2 fruit fly cellular contexts compared by ENCODE assay signal in the genomic region with DNA sequence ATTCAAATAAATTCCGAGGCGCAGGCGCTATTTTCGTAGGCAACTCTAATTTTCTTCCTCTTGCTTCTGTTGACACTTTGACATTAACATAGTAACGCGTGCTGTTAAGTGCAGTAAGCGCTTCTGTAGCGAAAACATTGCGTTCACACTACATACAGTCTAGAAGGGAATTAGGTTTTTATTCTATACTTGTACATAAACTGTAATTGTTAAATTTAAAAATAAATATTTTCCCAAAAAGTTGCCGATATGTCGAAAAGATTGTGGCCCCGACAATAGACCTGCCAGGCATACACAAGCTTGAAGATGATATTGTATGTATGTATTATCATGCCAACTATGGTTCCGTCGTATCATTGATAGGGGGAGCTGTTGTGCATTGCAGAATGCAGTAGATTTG.
A peak's percentile ranks its signal among the peaks of the same experiment; 100 is the strongest.
TF ChIP-seq lines count a peak whose summit lies in the region.

A gene (minus strand): TSS at position 67 of the 400 bp plus-strand sequence.

TF ChIP-seq in whole organism, embryonic, 481 proteins besides CTCF, POLR2A, EP300 and RAD21 (continued from another document and continues in another):
- TF ChIP-seq B-H2 (GFP tag; optimal IDR thresholded peaks at IDR 0.05; lab: Kevin White, UChicago), result peak; percentile 33
- TF ChIP-seq mirr (GFP tag; optimal IDR thresholded peaks at IDR 0.05; lab: Kevin White, UChicago), result no peak
- peak; percentile 70 for TF ChIP-seq CG15601 (tag; optimal IDR thresholded peaks at IDR 0.05; lab: Kevin White, UChicago)
- no peak for TF ChIP-seq HLHmδ (GFP tag; optimal IDR thresholded peaks at IDR 0.05; lab: Kevin White, UChicago)
- TF ChIP-seq CG15696 (tag; optimal IDR thresholded peaks at IDR 0.05; lab: Kevin White, UChicago), result peak; percentile 71
- peak; percentile 14 for TF ChIP-seq CG3838 (GFP tag; optimal IDR thresholded peaks at IDR 0.05; lab: Kevin White, UChicago)
- TF ChIP-seq CG17361 (GFP tag; IDR thresholded peaks at IDR 0.05; lab: Robert Waterston, UW), result peak; percentile 83
- TF ChIP-seq fd102C (GFP tag; optimal IDR thresholded peaks at IDR 0.05; lab: Kevin White, UChicago), result peak; percentile 35
- TF ChIP-seq crp (GFP tag; optimal IDR thresholded peaks at IDR 0.05; lab: Kevin White, UChicago), result peak in 1 of 2 experiments; percentile 41
- TF ChIP-seq Trl (optimal IDR thresholded peaks at IDR 0.05; lab: Kevin White, UChicago), result no peak
- TF ChIP-seq Trl (GFP tag; optimal IDR thresholded peaks at IDR 0.05; lab: Kevin White, UChicago), result peak; percentile 31
- peak; percentile 42 for TF ChIP-seq Sry-δ (GFP tag; optimal IDR thresholded peaks at IDR 0.05; lab: Kevin White, UChicago)
- peak; percentile 56 to 65 for TF ChIP-seq dpn (GFP tag; optimal IDR thresholded peaks at IDR 0.05; lab: Kevin White, UChicago)
- TF ChIP-seq Bgb (GFP tag; IDR thresholded peaks at IDR 0.05; lab: Robert Waterston, UW; ENCODE audit: partially characterized antibody), result peak; percentile 44; the same call in 1 of the 2 replicates
- TF ChIP-seq CG14860 (GFP tag; IDR thresholded peaks at IDR 0.05; lab: Robert Waterston, UW; ENCODE audit: partially characterized antibody), result no peak
- no peak for TF ChIP-seq lov (optimal IDR thresholded peaks at IDR 0.05; lab: Kevin White, UChicago)
- 0 out of 3 replicates have a peak, but pooled peaks have one; percentile 50 for TF ChIP-seq lov (GFP tag; IDR thresholded peaks at IDR 0.05; lab: Robert Waterston, UW)
- peak; percentile 64 for TF ChIP-seq sug (tag; optimal IDR thresholded peaks at IDR 0.05; lab: Kevin White, UChicago)
- peak; percentile 37 for TF ChIP-seq gfzf (GFP tag; optimal IDR thresholded peaks at IDR 0.05; lab: Kevin White, UChicago)
- TF ChIP-seq CG10209 (GFP tag; optimal IDR thresholded peaks at IDR 0.05; lab: Kevin White, UChicago), result peak; percentile 44
- TF ChIP-seq CG13424 (tag; optimal IDR thresholded peaks at IDR 0.05; lab: Kevin White, UChicago), result peak; percentile 79
- TF ChIP-seq zfh2 (GFP tag; optimal IDR thresholded peaks at IDR 0.05; lab: Kevin White, UChicago), result peak; percentile 51
- TF ChIP-seq gt (GFP tag; IDR thresholded peaks at IDR 0.05; lab: Robert Waterston, UW), result no peak
- TF ChIP-seq ci (GFP tag; IDR thresholded peaks at IDR 0.05; lab: Robert Waterston, UW), result 0 out of 3 replicates have a peak, but pooled peaks have one; percentile 44
- peak; percentile 25 for TF ChIP-seq shn (GFP tag; optimal IDR thresholded peaks at IDR 0.05; lab: Kevin White, UChicago)
- TF ChIP-seq Dip3 (GFP tag; optimal IDR thresholded peaks at IDR 0.05; lab: Kevin White, UChicago), result peak; percentile 73
- TF ChIP-seq CG1832 (GFP tag; optimal IDR thresholded peaks at IDR 0.05; lab: Kevin White, UChicago), result no peak
- peak; percentile 69 for TF ChIP-seq Xbp1 (GFP tag; optimal IDR thresholded peaks at IDR 0.05; lab: Kevin White, UChicago)
- peak; percentile 14 for TF ChIP-seq pb (GFP tag; optimal IDR thresholded peaks at IDR 0.05; lab: Kevin White, UChicago)
- peak in 2 of 3 experiments; percentile 71 to 98 for TF ChIP-seq lola (GFP tag; optimal IDR thresholded peaks at IDR 0.05; lab: Kevin White, UChicago)
- TF ChIP-seq CG9797 (GFP tag; optimal IDR thresholded peaks at IDR 0.05; lab: Kevin White, UChicago), result peak; percentile 61
- TF ChIP-seq BtbVII (GFP tag; optimal IDR thresholded peaks at IDR 0.05; lab: Kevin White, UChicago), result peak; percentile 42
- peak; percentile 66 for TF ChIP-seq Ets97D (GFP tag; optimal IDR thresholded peaks at IDR 0.05; lab: Kevin White, UChicago)
- TF ChIP-seq z (GFP tag; IDR thresholded peaks at IDR 0.05; lab: Robert Waterston, UW), result no peak
- no peak for TF ChIP-seq pita (GFP tag; optimal IDR thresholded peaks at IDR 0.05; lab: Kevin White, UChicago)
- peak; percentile 18; the same call in 1 of the 3 replicates for TF ChIP-seq croc (GFP tag; conservative IDR thresholded peaks at IDR 0.05; lab: Robert Waterston, UW)
- TF ChIP-seq grn (GFP tag; optimal IDR thresholded peaks at IDR 0.05; lab: Kevin White, UChicago), result no peak
- TF ChIP-seq eve (GFP tag; optimal IDR thresholded peaks at IDR 0.05; lab: Kevin White, UChicago), result no peak
- TF ChIP-seq CG5245 (GFP tag; optimal IDR thresholded peaks at IDR 0.05; lab: Kevin White, UChicago), result peak; percentile 16
- TF ChIP-seq da (GFP tag; optimal IDR thresholded peaks at IDR 0.05; lab: Kevin White, UChicago), result no peak
- TF ChIP-seq gcm (GFP tag; optimal IDR thresholded peaks at IDR 0.05; lab: Kevin White, UChicago), result no peak
- TF ChIP-seq org-1 (GFP tag; optimal IDR thresholded peaks at IDR 0.05; lab: Kevin White, UChicago), result no peak
- TF ChIP-seq Rfx (GFP tag; IDR thresholded peaks at IDR 0.05; lab: Robert Waterston, UW), result peak; percentile 79
- peak; percentile 61 for TF ChIP-seq CG18262 (tag; optimal IDR thresholded peaks at IDR 0.05; lab: Kevin White, UChicago)
- peak; percentile 54; the same call in 1 of the 2 replicates for TF ChIP-seq CG11085 (GFP tag; IDR thresholded peaks at IDR 0.05; lab: Robert Waterston, UW)
- peak; percentile 41 for TF ChIP-seq lbe (GFP tag; optimal IDR thresholded peaks at IDR 0.05; lab: Kevin White, UChicago)
- TF ChIP-seq chm (GFP tag; IDR thresholded peaks at IDR 0.05; lab: Robert Waterston, UW), result no peak
- TF ChIP-seq Sin3A (optimal IDR thresholded peaks at IDR 0.05; lab: Kevin White, UChicago), result peak; percentile 74
- TF ChIP-seq CG16815 (GFP tag; optimal IDR thresholded peaks at IDR 0.05; lab: Kevin White, UChicago), result peak; percentile 39
- peak; percentile 7 for TF ChIP-seq emc (GFP tag; optimal IDR thresholded peaks at IDR 0.05; lab: Kevin White, UChicago)
- peak; percentile 2 for TF ChIP-seq Tbp (GFP tag; optimal IDR thresholded peaks at IDR 0.05; lab: Kevin White, UChicago)
- TF ChIP-seq Stat92E (GFP tag; optimal IDR thresholded peaks at IDR 0.05; lab: Kevin White, UChicago), result no peak
- TF ChIP-seq Poxn (GFP tag; IDR thresholded peaks at IDR 0.05; lab: Robert Waterston, UW), result no peak
- TF ChIP-seq Doc3 (GFP tag; IDR thresholded peaks at IDR 0.05; lab: Robert Waterston, UW; ENCODE audit: partially characterized antibody), result no peak
- TF ChIP-seq gsb-n (tag; optimal IDR thresholded peaks at IDR 0.05; lab: Kevin White, UChicago), result no peak
- peak; percentile 41 for TF ChIP-seq cg (GFP tag; optimal IDR thresholded peaks at IDR 0.05; lab: Kevin White, UChicago)
- no peak for TF ChIP-seq ham (GFP tag; IDR thresholded peaks at IDR 0.05; lab: Robert Waterston, UW)
- TF ChIP-seq CG14965 (GFP tag; optimal IDR thresholded peaks at IDR 0.05; lab: Kevin White, UChicago; ENCODE audit: borderline replicate concordance), result no peak
- TF ChIP-seq CG8765 (GFP tag; IDR thresholded peaks at IDR 0.05; lab: Robert Waterston, UW), result peak; percentile 63
- peak; percentile 38 for TF ChIP-seq CG7987 (GFP tag; optimal IDR thresholded peaks at IDR 0.05; lab: Kevin White, UChicago)
- peak; percentile 22 for TF ChIP-seq CG7786 (GFP tag; optimal IDR thresholded peaks at IDR 0.05; lab: Kevin White, UChicago)
- TF ChIP-seq CoRest (tag; optimal IDR thresholded peaks at IDR 0.05; lab: Kevin White, UChicago), result peak; percentile 81

TF ChIP-seq in whole organism, prepupa, 60 proteins besides CTCF, POLR2A, EP300 and RAD21 (continued from another document):
- TF ChIP-seq Sox15 (GFP tag; optimal IDR thresholded peaks at IDR 0.05; lab: Kevin White, UChicago) (peak; percentile 8), CG11762 (GFP tag; optimal IDR thresholded peaks at IDR 0.05; lab: Kevin White, UChicago; ENCODE audit: insufficient read depth) (no peak), salr (GFP tag; optimal IDR thresholded peaks at IDR 0.05; lab: Kevin White, UChicago) (peak in 1 of 2 experiments; percentile 9), CG15336 (GFP tag; IDR thresholded peaks at IDR 0.05; lab: Robert Waterston, UW) (peak; percentile 44), CG8632 (GFP tag; optimal IDR thresholded peaks at IDR 0.05; lab: Kevin White, UChicago) (peak; percentile 27), eg (GFP tag; IDR thresholded peaks at IDR 0.05; lab: Robert Waterston, UW) (peak; percentile 76), Smox (GFP tag; optimal IDR thresholded peaks at IDR 0.05; lab: Kevin White, UChicago) (no peak), acj6 (GFP tag; optimal IDR thresholded peaks at IDR 0.05; lab: Kevin White, UChicago) (peak; percentile 39), CG6854 (GFP tag; optimal IDR thresholded peaks at IDR 0.05; lab: Kevin White, UChicago) (no peak)
